Worm (Caenorhabditis elegans): Measurements from ENCODE around the gene pfn-2.

ce11 chrX:5400524-5400923 is 46.7 kb upstream of the pfn-2 start, which contains the start of gene scav-1:
- TF ChIP-seq flt-1 (GFP tag; IDR thresholded peaks at IDR 0.05) (no peak), tbx-11 (GFP tag; IDR thresholded peaks at IDR 0.05) (no peak), ama-1 (optimal IDR thresholded peaks at IDR 0.05) (no peak), sea-1 (GFP tag; conservative IDR thresholded peaks at IDR 0.05) (no peak), tbx-37 (GFP tag; conservative IDR thresholded peaks at IDR 0.05) (no peak), scrt-1 (GFP tag; IDR thresholded peaks at IDR 0.05) (no peak), pes-1 (GFP tag; IDR thresholded peaks at IDR 0.05) (no peak), ceh-36 (tag; optimal IDR thresholded peaks at IDR 0.05) (no peak), aly-1 (tag; optimal IDR thresholded peaks at IDR 0.05) (no peak), ceh-13 (GFP tag; optimal IDR thresholded peaks at IDR 0.05) (no peak)
